Worm (Caenorhabditis elegans) whole organism, L3 larva: ENCODE measurements around the gene ran-1.

Experiments
- daf-12 ChIP-seq: fragments of 150-350 bp; optimal IDR thresholded peaks from 2 replicates; lab custom pipeline; 2014; ENCODE audit warnings: missing biosample characterization, missing genetic modification reagents, missing genetic modification characterization
- mdl-1 ChIP-seq: fragments of 150-350 bp; optimal IDR thresholded peaks from 2 replicates; lab custom pipeline; 2014; ENCODE audit warnings: missing biosample characterization, missing genetic modification characterization
- nhr-12 ChIP-seq: fragments of 150-350 bp; optimal IDR thresholded peaks from 2 replicates; lab custom pipeline; 2014; ENCODE audit warnings: missing biosample characterization, missing genetic modification characterization

- TF ChIP-seq daf-12 (tag; lab: Kevin White, UChicago), result no peak
- no peak for TF ChIP-seq mdl-1 (tag; lab: Kevin White, UChicago)
- TF ChIP-seq nhr-12 (tag; lab: Kevin White, UChicago), result no peak
Observed at ce11 chrIII:10740518-10740917, 7.0 kb downstream of the ran-1 start, which contains the start of gene K01G5.8.
